Worm (Caenorhabditis elegans) whole organism, L4 larva: ENCODE measurements around the gene C52G5.2.

ENCODE experiments used
- D1046.2 ChIP-seq: fragments of 200-800 bp; sonication (Bioruptor generic); IDR thresholded peaks from 2 replicates; pipeline ENCODE4 v1.3.6; 2022; ENCODE audit warnings: missing genetic modification characterization, missing compliant biosample characterization
- F26F4.8 ChIP-seq: fragments of 200-800 bp; sonication (Bioruptor generic); conservative IDR thresholded peaks from 2 replicates; pipeline ENCODE4 v1.3.6; 2022; ENCODE audit warnings: missing genetic modification characterization, missing compliant biosample characterization
- F37D6.2 ChIP-seq: sonication (generic microtip); optimal IDR thresholded peaks from 2 replicates; lab custom pipeline; 2016; ENCODE audit warnings: mild to moderate bottlenecking, missing genetic modification characterization, missing compliant biosample characterization
- F44E2.7 ChIP-seq: fragments of 200-800 bp; sonication (Bioruptor generic); IDR thresholded peaks from 2 replicates; pipeline ENCODE4 v2.1.2; 2022; ENCODE audit warnings: missing genetic modification characterization, missing compliant biosample characterization
- T20F7.1 ChIP-seq: fragments of 200-800 bp; sonication (Bioruptor generic); optimal IDR thresholded peaks from 2 replicates; lab custom pipeline; 2018; ENCODE audit warnings: mild to moderate bottlenecking, missing genetic modification characterization, missing compliant biosample characterization
- T26A8.4 ChIP-seq: fragments of 200-800 bp; sonication (Bioruptor generic); IDR thresholded peaks from 2 replicates; pipeline ENCODE4 v1.3.6; 2022; ENCODE audit warnings: missing genetic modification characterization, missing compliant biosample characterization
- ZK337.2 ChIP-seq: fragments of 200-800 bp; sonication (Bioruptor generic); IDR thresholded peaks from 2 replicates; pipeline ENCODE4 v1.3.6; 2022; ENCODE audit warnings: missing genetic modification reagents, missing genetic modification characterization, missing compliant biosample characterization
- ceh-28 ChIP-seq: fragments of 150-350 bp; optimal IDR thresholded peaks from 2 replicates; lab custom pipeline; 2014; ENCODE audit warnings: missing biosample characterization, missing genetic modification reagents, missing genetic modification characterization
- ceh-32 ChIP-seq: sonication (generic microtip); optimal IDR thresholded peaks from 2 replicates; lab custom pipeline; 2016; ENCODE audit warnings: mild to moderate bottlenecking, missing genetic modification characterization, missing compliant biosample characterization; ENCODE audit not compliant: poor library complexity
- ceh-62 ChIP-seq: sonication (generic microtip); optimal IDR thresholded peaks from 2 replicates; lab custom pipeline; 2017; ENCODE audit warnings: missing biosample characterization, missing genetic modification characterization
- ceh-82 ChIP-seq: sonication (generic microtip); optimal IDR thresholded peaks from 2 replicates; lab custom pipeline; 2017; ENCODE audit warnings: missing biosample characterization, missing genetic modification characterization
- daf-12 ChIP-seq: fragments of 150-350 bp; optimal IDR thresholded peaks from 2 replicates; lab custom pipeline; 2014; ENCODE audit warnings: missing biosample characterization, missing genetic modification reagents, missing genetic modification characterization
- daf-16 ChIP-seq, 3 experiments: sonication (generic microtip); optimal IDR thresholded peaks; 2 replicates each; lab custom pipeline; 2016 to 2017; ENCODE audit warnings: missing genetic modification characterization in 3 of 3, missing genetic modification reagents in 3 of 3, mild to moderate bottlenecking in 2 of 3, missing compliant biosample characterization in 2 of 3, missing biosample characterization in 1 of 3, moderate library complexity in 1 of 3
- dmd-6 ChIP-seq: fragments of 200-800 bp; sonication (Bioruptor generic); IDR thresholded peaks from 2 replicates; pipeline ENCODE4 v1.3.6; 2022; ENCODE audit warnings: missing genetic modification reagents, missing genetic modification characterization, missing compliant biosample characterization
- dpl-1 ChIP-seq: fragments of 150-350 bp; optimal IDR thresholded peaks from 2 replicates; lab custom pipeline; 2014; ENCODE audit warnings: missing biosample characterization, missing genetic modification reagents, missing genetic modification characterization
- duxl-1 ChIP-seq: sonication (generic microtip); optimal IDR thresholded peaks from 2 replicates; lab custom pipeline; 2016; ENCODE audit warnings: mild to moderate bottlenecking, missing genetic modification characterization, moderate library complexity, missing compliant biosample characterization; ENCODE audit not compliant: poor library complexity
- dve-1 ChIP-seq: sonication (generic microtip); optimal IDR thresholded peaks from 2 replicates; lab custom pipeline; 2017; ENCODE audit warnings: antibody characterized with exemption, mild to moderate bottlenecking, missing genetic modification characterization, missing compliant biosample characterization; ENCODE audit not compliant: insufficient read depth
- hif-1 ChIP-seq, 2 experiments: sonication (generic microtip); optimal IDR thresholded peaks; 2 replicates each; lab custom pipeline; 2016 to 2017; ENCODE audit warnings: missing compliant biosample characterization in 2 of 2, missing genetic modification characterization in 2 of 2, missing genetic modification reagents in 2 of 2, missing genotype in 2 of 2, mild to moderate bottlenecking in 1 of 2
- hlh-11 ChIP-seq: fragments of 200-800 bp; sonication (Bioruptor generic); optimal IDR thresholded peaks from 2 replicates; lab custom pipeline; 2018; ENCODE audit warnings: mild to moderate bottlenecking, missing genetic modification characterization, missing compliant biosample characterization
- hlh-30 ChIP-seq: sonication (generic microtip); optimal IDR thresholded peaks from 2 replicates; lab custom pipeline; 2017; ENCODE audit warnings: antibody characterized with exemption, mild to moderate bottlenecking, missing genetic modification characterization, missing compliant biosample characterization; ENCODE audit not compliant: insufficient read depth
- jun-1 ChIP-seq: fragments of 150-350 bp; optimal IDR thresholded peaks from 2 replicates; lab custom pipeline; 2014; ENCODE audit warnings: missing biosample characterization, missing genetic modification reagents, missing genetic modification characterization
- lim-7 ChIP-seq: fragments of 200-800 bp; sonication (Bioruptor generic); IDR thresholded peaks from 2 replicates; pipeline ENCODE4 v1.3.6; 2022; ENCODE audit warnings: missing genetic modification characterization, missing compliant biosample characterization
- lin-1 ChIP-seq: fragments of 200-800 bp; sonication (Bioruptor generic); IDR thresholded peaks from 2 replicates; pipeline ENCODE4 v1.3.6; 2022; ENCODE audit warnings: missing genetic modification reagents, missing genetic modification characterization, missing compliant biosample characterization
- lin-13 ChIP-seq: fragments of 150-350 bp; optimal IDR thresholded peaks from 2 replicates; lab custom pipeline; 2014; ENCODE audit warnings: missing biosample characterization, missing genetic modification reagents, missing genetic modification characterization
- lin-15B ChIP-seq: fragments of 150-350 bp; sonication (generic microtip); optimal IDR thresholded peaks from 3 replicates; lab custom pipeline; 2014; ENCODE audit warnings: missing biosample characterization, missing genetic modification characterization
- lir-3 ChIP-seq: sonication (generic microtip); optimal IDR thresholded peaks from 2 replicates; lab custom pipeline; 2016; ENCODE audit warnings: mild to moderate bottlenecking, missing genetic modification characterization, missing compliant biosample characterization
- lsy-2 ChIP-seq, 2 experiments: fragments of 150-350 bp in 1 of 2; sonication (generic microtip) in 1 of 2; optimal IDR thresholded peaks; 2 replicates each; lab custom pipeline; 2014 to 2017; ENCODE audit warnings: missing biosample characterization in 2 of 2, missing genetic modification characterization in 2 of 2
- mxl-2 ChIP-seq: fragments of 200-800 bp; sonication (Bioruptor generic); conservative IDR thresholded peaks from 2 replicates; pipeline ENCODE4 v1.3.6; 2022; ENCODE audit warnings: missing genetic modification reagents, missing genetic modification characterization, missing compliant biosample characterization
- mxl-3 ChIP-seq: fragments of 200-800 bp; sonication (Bioruptor generic); optimal IDR thresholded peaks from 2 replicates; lab custom pipeline; 2018; ENCODE audit warnings: mild to moderate bottlenecking, missing genetic modification characterization, missing compliant biosample characterization
- nhr-10 ChIP-seq: fragments of 150-350 bp; optimal IDR thresholded peaks from 2 replicates; lab custom pipeline; 2014; ENCODE audit warnings: missing biosample characterization, missing genetic modification characterization
- nhr-28 ChIP-seq: fragments of 150-350 bp; optimal IDR thresholded peaks from 2 replicates; lab custom pipeline; 2014; ENCODE audit warnings: missing biosample characterization, missing genetic modification characterization
- nhr-42 ChIP-seq: fragments of 200-800 bp; sonication (Bioruptor generic); IDR thresholded peaks from 2 replicates; pipeline ENCODE4 v1.3.6; 2022; ENCODE audit warnings: missing genetic modification characterization, missing compliant biosample characterization
- nhr-6 ChIP-seq: fragments of 150-350 bp; optimal IDR thresholded peaks from 2 replicates; lab custom pipeline; 2014; ENCODE audit warnings: missing biosample characterization, missing genetic modification characterization
- pqm-1 ChIP-seq: sonication (generic microtip); optimal IDR thresholded peaks from 2 replicates; lab custom pipeline; 2017; ENCODE audit warnings: missing biosample characterization, missing genetic modification characterization
- snpc-1.2 ChIP-seq: fragments of 200-800 bp; sonication (Bioruptor generic); IDR thresholded peaks from 2 replicates; pipeline ENCODE4 v1.3.6; 2022; ENCODE audit warnings: missing genetic modification reagents, missing genetic modification characterization, missing compliant biosample characterization
- spr-3 ChIP-seq: fragments of 200-800 bp; sonication (Bioruptor generic); optimal IDR thresholded peaks from 2 replicates; lab custom pipeline; 2018; ENCODE audit warnings: mild to moderate bottlenecking, missing genetic modification characterization, missing compliant biosample characterization
- unc-62 ChIP-seq, 3 experiments: fragments of 150-350 bp in 1 of 3; sonication (generic microtip); optimal IDR thresholded peaks in 2 of 3; peaks in 1 of 3; 1 replicate in 1 of 3; 2 replicates in 2 of 3; lab custom pipeline; 2014 to 2017; ENCODE audit warnings: missing biosample characterization in 3 of 3, missing genetic modification characterization in 3 of 3, missing genetic modification reagents in 3 of 3, missing genotype in 1 of 3
- zag-1 ChIP-seq: fragments of 150-350 bp; optimal IDR thresholded peaks from 2 replicates; lab custom pipeline; 2014; ENCODE audit warnings: missing biosample characterization, missing genetic modification characterization
- zip-2 ChIP-seq: fragments of 150-350 bp; optimal IDR thresholded peaks from 2 replicates; lab custom pipeline; 2014; ENCODE audit warnings: missing biosample characterization, missing genetic modification characterization
- ztf-11 ChIP-seq: fragments of 150-350 bp; optimal IDR thresholded peaks from 2 replicates; lab custom pipeline; 2014; ENCODE audit warnings: missing biosample characterization, missing genetic modification characterization

C52G5.2 gene

ce11 chrX:12873688-12874364 is 30.7 kb downstream of the C52G5.2 start (continued):
- TF ChIP-seq pqm-1 (tag; lab: Kevin White, UChicago) (peak; percentile 67), daf-16 (GFP tag; optimal IDR thresholded peaks at IDR 0.05; lab: Kevin White, UChicago) (no peak), daf-16 (tag; optimal IDR thresholded peaks at IDR 0.05; lab: Kevin White, UChicago) (peak; percentile 16), daf-12 (no peak), zip-2 (no peak), jun-1 (tag; lab: Kevin White, UChicago) (peak; percentile 35), lir-3 (no peak), duxl-1 (tag; lab: Kevin White, UChicago) (no peak), nhr-42 (GFP tag; lab: Robert Waterston, UW) (no peak), lin-13 (GFP tag; lab: Kevin White, UChicago) (no peak), lsy-2 (tag; optimal IDR thresholded peaks at IDR 0.05; lab: Kevin White, UChicago) (peak in 1 of 2 experiments; percentile 33), F44E2.7 (GFP tag; lab: Robert Waterston, UW) (no peak), snpc-1.2 (no peak), mxl-2 (GFP tag; lab: Robert Waterston, UW) (no peak), D1046.2 (GFP tag; lab: Robert Waterston, UW) (no peak), ztf-11 (no peak), zag-1 (no peak), mxl-3 (GFP tag; lab: Kevin White, UChicago) (no peak), hlh-30 (tag; lab: Kevin White, UChicago) (peak; percentile 68), nhr-28 (tag; lab: Kevin White, UChicago) (peak; percentile 98), F26F4.8 (no peak), hif-1 (tag; optimal IDR thresholded peaks at IDR 0.05; lab: Kevin White, UChicago) (peak in 1 of 2 experiments; percentile 34), nhr-10 (tag; lab: Kevin White, UChicago) (no peak), unc-62 (GFP tag; optimal IDR thresholded peaks at IDR 0.05 in 1 of 2; lab: Kevin White, UChicago) (peak in 1 of 2 experiments; percentile 42), unc-62 (tag; optimal IDR thresholded peaks at IDR 0.05; lab: Kevin White, UChicago) (no peak), ZK337.2 (GFP tag; lab: Robert Waterston, UW) (no peak), F37D6.2 (tag; lab: Kevin White, UChicago) (no peak), ceh-28 (tag; lab: Kevin White, UChicago) (no peak), nhr-6 (tag; lab: Kevin White, UChicago) (no peak), dpl-1 (GFP tag; lab: Kevin White, UChicago) (no peak), lim-7 (GFP tag; lab: Robert Waterston, UW) (no peak), ceh-62 (tag; lab: Kevin White, UChicago) (no peak), lin-1 (GFP tag; lab: Robert Waterston, UW) (peak; percentile 36; the same call in 1 of the 2 replicates), ceh-32 (tag; lab: Kevin White, UChicago) (no peak), T20F7.1 (GFP tag; lab: Kevin White, UChicago) (no peak), ceh-82 (tag; lab: Kevin White, UChicago) (no peak), lin-15B (tag; lab: Kevin White, UChicago) (no peak), hlh-11 (tag; lab: Kevin White, UChicago) (peak; percentile 77), spr-3 (GFP tag; lab: Kevin White, UChicago) (no peak)

- peak; percentile 33; the same call in 1 of the 2 replicates for TF ChIP-seq dmd-6 (GFP tag; lab: Robert Waterston, UW)
- TF ChIP-seq dve-1 (tag; lab: Kevin White, UChicago), result no peak
- no peak for TF ChIP-seq T26A8.4 (GFP tag; lab: Robert Waterston, UW)
- TF ChIP-seq mxl-3 (GFP tag; lab: Kevin White, UChicago), result peak; percentile 17
- peak; percentile 12 for TF ChIP-seq pqm-1 (tag; lab: Kevin White, UChicago)
- TF ChIP-seq lin-15B (tag; lab: Kevin White, UChicago), result no peak
Measured at ce11 chrX:12874798-12875342, 31.8 kb downstream of the C52G5.2 start.
